Fruit fly (Drosophila melanogaster) whole organism, embryonic: ENCODE results near the gene CG32354.
A peak's percentile ranks its signal among the peaks of the same experiment; 100 is the strongest.

ENCODE experiments used
- Abd-B ChIP-seq: fragments of 200-800 bp; sonication (Bioruptor generic); optimal IDR thresholded peaks from 2 replicates; lab custom pipeline; 2018; ENCODE audit warnings: missing biosample characterization, mild to moderate bottlenecking, missing genetic modification characterization, moderate library complexity
- Aef1 ChIP-seq: fragments of 200-800 bp; sonication (Bioruptor generic); IDR thresholded peaks from 3 replicates; pipeline ENCODE4 v1.3.6; 2022; ENCODE audit warnings: missing biosample characterization, missing genetic modification characterization
- Asciz ChIP-seq: fragments of 200-800 bp; sonication (Bioruptor generic); optimal IDR thresholded peaks from 2 replicates; lab custom pipeline; 2017; ENCODE audit warnings: missing biosample characterization, mild to moderate bottlenecking, missing genetic modification characterization, missing genetic modification reagents
- BEAF-32 ChIP-seq: fragments of 200-800 bp; sonication (Bioruptor generic); optimal IDR thresholded peaks from 3 replicates; lab custom pipeline; 2017; ENCODE audit warnings: missing biosample characterization, missing genetic modification characterization, mild to moderate bottlenecking, moderate library complexity, missing genetic modification reagents
- CG11085 ChIP-seq: fragments of 200-800 bp; sonication (Bioruptor generic); IDR thresholded peaks from 2 replicates; pipeline ENCODE4 v1.3.6; 2022; ENCODE audit warnings: missing biosample characterization, missing genetic modification characterization
- CG11695 ChIP-seq: fragments of 200-800 bp; sonication (Bioruptor generic); IDR thresholded peaks from 3 replicates; pipeline ENCODE4 v1.3.6; 2022; ENCODE audit warnings: missing biosample characterization, missing genetic modification characterization
- CG12219 ChIP-seq: fragments of 200-800 bp; sonication (Bioruptor generic); optimal IDR thresholded peaks from 3 replicates; lab custom pipeline; 2018; ENCODE audit warnings: missing biosample characterization, mild to moderate bottlenecking, missing genetic modification characterization
- CG12391 ChIP-seq: fragments of 200-800 bp; sonication (Bioruptor generic); optimal IDR thresholded peaks from 3 replicates; lab custom pipeline; 2018; ENCODE audit warnings: missing biosample characterization, mild to moderate bottlenecking, missing genetic modification characterization, moderate library complexity
- CG13296 ChIP-seq: fragments of 200-800 bp; sonication (Bioruptor generic); optimal IDR thresholded peaks from 3 replicates; lab custom pipeline; 2018; ENCODE audit warnings: missing biosample characterization, mild to moderate bottlenecking, missing genetic modification characterization
- CG14050 ChIP-seq: fragments of 200-800 bp; sonication (Bioruptor generic); IDR thresholded peaks from 3 replicates; pipeline ENCODE4 v1.3.6; 2022; ENCODE audit warnings: missing biosample characterization, missing genetic modification characterization
- CG15011 ChIP-seq: fragments of 200-800 bp; sonication (Bioruptor generic); optimal IDR thresholded peaks from 3 replicates; lab custom pipeline; 2018; ENCODE audit warnings: missing biosample characterization, mild to moderate bottlenecking, missing genetic modification characterization
- CG17186 ChIP-seq: fragments of 200-800 bp; sonication (Bioruptor generic); optimal IDR thresholded peaks from 3 replicates; lab custom pipeline; 2017; ENCODE audit warnings: missing biosample characterization, missing genetic modification reagents, missing genetic modification characterization
- CG31441 ChIP-seq: fragments of 200-800 bp; sonication (Bioruptor generic); IDR thresholded peaks from 2 replicates; pipeline ENCODE4 v1.3.6; 2022; ENCODE audit warnings: missing biosample characterization, missing genetic modification characterization
- CG3995 ChIP-seq: fragments of 200-800 bp; sonication (Bioruptor generic); optimal IDR thresholded peaks from 3 replicates; lab custom pipeline; 2016; ENCODE audit warnings: missing biosample characterization, missing genetic modification characterization
- CG5180 ChIP-seq: fragments of 200-800 bp; sonication (Bioruptor generic); optimal IDR thresholded peaks from 3 replicates; lab custom pipeline; 2017; ENCODE audit warnings: missing biosample characterization, missing genetic modification characterization, mild to moderate bottlenecking, moderate library complexity, missing genetic modification reagents
- CG6175 ChIP-seq: fragments of 200-800 bp; sonication (Bioruptor generic); IDR thresholded peaks from 3 replicates; pipeline ENCODE4 v1.3.6; 2022; ENCODE audit warnings: missing biosample characterization, missing genetic modification characterization
- CG6654 ChIP-seq: fragments of 200-800 bp; sonication (Bioruptor generic); optimal IDR thresholded peaks from 2 replicates; lab custom pipeline; 2017; ENCODE audit warnings: missing biosample characterization, mild to moderate bottlenecking, missing genetic modification characterization
- CG6765 ChIP-seq: fragments of 200-800 bp; sonication (Bioruptor generic); optimal IDR thresholded peaks from 3 replicates; lab custom pipeline; 2017; ENCODE audit warnings: missing biosample characterization, mild to moderate bottlenecking, missing genetic modification characterization
- CG6854 ChIP-seq: fragments of 200-800 bp; sonication (Bioruptor generic); optimal IDR thresholded peaks from 3 replicates; lab custom pipeline; 2017; ENCODE audit warnings: missing biosample characterization, mild to moderate bottlenecking, missing genetic modification characterization
- CG8359 ChIP-seq: fragments of 200-800 bp; sonication (Bioruptor generic); optimal IDR thresholded peaks from 2 replicates; lab custom pipeline; 2017; ENCODE audit warnings: missing biosample characterization, mild to moderate bottlenecking, missing genetic modification characterization, borderline replicate concordance
- CG8765 ChIP-seq: fragments of 200-800 bp; sonication (Bioruptor generic); IDR thresholded peaks from 2 replicates; pipeline ENCODE4 v1.3.6; 2022; ENCODE audit warnings: missing biosample characterization, missing genetic modification characterization
- CG9876 ChIP-seq: fragments of 200-800 bp; sonication (Bioruptor generic); optimal IDR thresholded peaks from 2 replicates; lab custom pipeline; 2016; ENCODE audit warnings: missing biosample characterization, missing genetic modification characterization
- CG9932 ChIP-seq: fragments of 200-800 bp; sonication (Bioruptor generic); IDR thresholded peaks from 2 replicates; pipeline ENCODE4 v1.3.6; 2022; ENCODE audit warnings: missing biosample characterization, missing genetic modification characterization
- CoRest ChIP-seq: fragments of 200-800 bp; sonication (Bioruptor generic); optimal IDR thresholded peaks from 3 replicates; lab custom pipeline; 2018; ENCODE audit warnings: missing biosample characterization, mild to moderate bottlenecking, missing genetic modification characterization, moderate library complexity
- D ChIP-seq, 2 experiments: fragments of 200-800 bp in 1 of 2; fragments of >200 bp in 1 of 2; sonication (Bioruptor generic) in 1 of 2; optimal IDR thresholded peaks; 2 replicates in 1 of 2; 3 replicates in 1 of 2; lab custom pipeline; 2017; ENCODE audit warnings: mild to moderate bottlenecking in 1 of 2, missing biosample characterization in 1 of 2, missing genetic modification characterization in 1 of 2, missing genetic modification reagents in 1 of 2
- E2f2 ChIP-seq: fragments of 200-800 bp; sonication (Bioruptor generic); IDR thresholded peaks from 2 replicates; pipeline ENCODE4 v1.3.6; 2022; ENCODE audit warnings: missing biosample characterization, missing genetic modification characterization
- ERR ChIP-seq: fragments of 200-800 bp; sonication (Bioruptor generic); optimal IDR thresholded peaks from 2 replicates; lab custom pipeline; 2016; ENCODE audit warnings: missing biosample characterization, missing genetic modification characterization
- H2.0 ChIP-seq: fragments of 200-800 bp; sonication (Bioruptor generic); IDR thresholded peaks from 2 replicates; pipeline ENCODE4 v1.3.6; 2022; ENCODE audit warnings: missing biosample characterization, missing genetic modification characterization
- Hr78 ChIP-seq, 2 experiments: fragments of 200-800 bp in 1 of 2; fragments of >200 bp in 1 of 2; sonication (Bioruptor generic) in 1 of 2; optimal IDR thresholded peaks; 2 replicates each; lab custom pipeline; 2017 to 2019; ENCODE audit warnings: missing biosample characterization in 2 of 2, missing genetic modification characterization in 2 of 2, mild to moderate bottlenecking in 1 of 2, moderate library complexity in 1 of 2
- Med ChIP-seq: fragments of 200-800 bp; sonication (Bioruptor generic); peaks from one replicate; lab custom pipeline; 2016; ENCODE audit warnings: missing biosample characterization, missing genetic modification characterization, mild to moderate bottlenecking, inconsistent platforms, moderate library complexity
- Neu2 ChIP-seq: fragments of 200-800 bp; sonication (Bioruptor generic); optimal IDR thresholded peaks from 3 replicates; lab custom pipeline; 2016; ENCODE audit warnings: missing biosample characterization, missing genetic modification characterization, borderline replicate concordance
- Side ChIP-seq: fragments of 200-800 bp; sonication (Bioruptor generic); optimal IDR thresholded peaks from 2 replicates; lab custom pipeline; 2016; ENCODE audit warnings: missing biosample characterization, missing genetic modification characterization
- Sin3A ChIP-seq: fragments of >200 bp; optimal IDR thresholded peaks from 2 replicates; lab custom pipeline; 2018
- Sox100B ChIP-seq: fragments of 200-800 bp; sonication (Bioruptor generic); optimal IDR thresholded peaks from 3 replicates; lab custom pipeline; 2018; ENCODE audit warnings: missing biosample characterization, mild to moderate bottlenecking, missing genetic modification characterization
- ash1 ChIP-seq: fragments of 200-800 bp; sonication (Bioruptor generic); optimal IDR thresholded peaks from 2 replicates; lab custom pipeline; 2018; ENCODE audit warnings: missing biosample characterization, mild to moderate bottlenecking, missing genetic modification characterization
- cg ChIP-seq: fragments of 200-800 bp; sonication (Bioruptor generic); optimal IDR thresholded peaks from 3 replicates; lab custom pipeline; 2019; ENCODE audit warnings: missing biosample characterization, mild to moderate bottlenecking, missing genetic modification characterization, moderate library complexity
- dimm ChIP-seq: fragments of 200-800 bp; sonication (Bioruptor generic); IDR thresholded peaks from 2 replicates; pipeline ENCODE4 v1.3.6; 2022; ENCODE audit warnings: missing biosample characterization, missing genetic modification characterization
- dmrt99B ChIP-seq: fragments of 200-800 bp; sonication (Bioruptor generic); optimal IDR thresholded peaks from 2 replicates; lab custom pipeline; 2018; ENCODE audit warnings: missing biosample characterization, mild to moderate bottlenecking, missing genetic modification characterization, moderate library complexity
- dpn ChIP-seq, 2 experiments: fragments of 200-800 bp; sonication (Bioruptor generic); optimal IDR thresholded peaks; 3 replicates each; lab custom pipeline; 2016; ENCODE audit warnings: missing biosample characterization in 2 of 2, missing genetic modification characterization in 2 of 2
- fu2 ChIP-seq: fragments of 200-800 bp; sonication (Bioruptor generic); optimal IDR thresholded peaks from 2 replicates; lab custom pipeline; 2016; ENCODE audit warnings: missing biosample characterization, missing genetic modification characterization
- gcm ChIP-seq: fragments of 200-800 bp; sonication (Bioruptor generic); optimal IDR thresholded peaks from 2 replicates; lab custom pipeline; 2019; ENCODE audit warnings: missing biosample characterization, mild to moderate bottlenecking, missing genetic modification characterization, moderate library complexity
- ham ChIP-seq: fragments of 200-800 bp; sonication (Bioruptor generic); IDR thresholded peaks from 2 replicates; pipeline ENCODE4 v1.3.6; 2022; ENCODE audit warnings: missing biosample characterization, missing genetic modification characterization
- kah ChIP-seq: fragments of 200-800 bp; sonication (Bioruptor generic); optimal IDR thresholded peaks from 2 replicates; lab custom pipeline; 2018; ENCODE audit warnings: missing biosample characterization, mild to moderate bottlenecking, missing genetic modification characterization
- mam ChIP-seq: fragments of 200-800 bp; sonication (Bioruptor generic); optimal IDR thresholded peaks from 3 replicates; lab custom pipeline; 2016; ENCODE audit warnings: missing biosample characterization, missing genetic modification characterization
- p53 ChIP-seq: fragments of 200-800 bp; sonication (Bioruptor generic); optimal IDR thresholded peaks from 2 replicates; lab custom pipeline; 2016; ENCODE audit warnings: missing biosample characterization, missing genetic modification characterization
- phol ChIP-seq: fragments of 200-800 bp; sonication (Bioruptor generic); optimal IDR thresholded peaks from 3 replicates; lab custom pipeline; 2018; ENCODE audit warnings: missing biosample characterization, mild to moderate bottlenecking, missing genetic modification characterization, moderate library complexity
- ro ChIP-seq: fragments of 200-800 bp; sonication (Bioruptor generic); IDR thresholded peaks from 2 replicates; pipeline ENCODE4 v1.3.6; 2022; ENCODE audit warnings: missing biosample characterization, missing genetic modification characterization
- tin ChIP-seq: fragments of 200-800 bp; sonication (Bioruptor generic); optimal IDR thresholded peaks from 3 replicates; lab custom pipeline; 2016; ENCODE audit warnings: missing biosample characterization, missing genetic modification characterization
- vnd ChIP-seq: fragments of 200-800 bp; sonication (Bioruptor generic); IDR thresholded peaks from 3 replicates; pipeline ENCODE4 v1.3.6; 2022; ENCODE audit warnings: missing biosample characterization, missing genetic modification characterization; ENCODE audit not compliant: partially characterized antibody
- zf30C ChIP-seq: fragments of 200-800 bp; sonication (Bioruptor generic); optimal IDR thresholded peaks from 3 replicates; lab custom pipeline; 2018; ENCODE audit warnings: missing biosample characterization, mild to moderate bottlenecking, missing genetic modification characterization

The CG32354 gene

dm6 chr3L:8446050-8446781 lies 24.2 kb upstream of the CG32354 start (continued):
- TF ChIP-seq ERR (GFP tag; lab: Kevin White, UChicago) (peak; percentile 55), Aef1 (GFP tag; lab: Robert Waterston, UW) (no peak; the same call in 2 of the 3 replicates), Hr78 (GFP tag; optimal IDR thresholded peaks at IDR 0.05; lab: Kevin White, UChicago) (no peak), E2f2 (GFP tag; lab: Robert Waterston, UW) (peak; percentile 22; the same call in 1 of the 2 replicates), CG6854 (GFP tag; lab: Kevin White, UChicago) (peak; percentile 24), ham (no peak), CG5180 (peak; percentile 12), CG12391 (tag; lab: Kevin White, UChicago) (peak; percentile 54), ro (GFP tag; lab: Robert Waterston, UW) (no peak), CG3995 (GFP tag; lab: Kevin White, UChicago) (no peak), CG12219 (GFP tag; lab: Kevin White, UChicago) (peak; percentile 43), CG9876 (GFP tag; lab: Kevin White, UChicago) (no peak), zf30C (no peak), CG13296 (GFP tag; lab: Kevin White, UChicago) (peak; percentile 69), dpn (GFP tag; optimal IDR thresholded peaks at IDR 0.05; lab: Kevin White, UChicago) (peak; percentile 51 to 55), CG6654 (no peak), kah (GFP tag; lab: Kevin White, UChicago) (peak; percentile 27), BEAF-32 (no peak), mam (GFP tag; lab: Kevin White, UChicago) (peak; percentile 60), CoRest (tag; lab: Kevin White, UChicago) (peak; percentile 57), ash1 (GFP tag; lab: Kevin White, UChicago) (no peak), tin (GFP tag; lab: Kevin White, UChicago) (peak; percentile 14), CG9932 (peak; percentile 79), dmrt99B (tag; lab: Kevin White, UChicago) (peak; percentile 61), CG6175 (GFP tag; lab: Robert Waterston, UW) (no peak), phol (tag; lab: Kevin White, UChicago) (peak; percentile 30), Asciz (GFP tag; lab: Kevin White, UChicago) (peak; percentile 36), Side (GFP tag; lab: Kevin White, UChicago) (peak; percentile 26), CG31441 (GFP tag; lab: Robert Waterston, UW) (peak; percentile 38; the same call in 1 of the 2 replicates), Med (GFP tag; lab: Kevin White, UChicago) (peak; percentile 95), p53 (GFP tag; lab: Kevin White, UChicago) (no peak), CG11085 (no peak), D (optimal IDR thresholded peaks at IDR 0.05; lab: Kevin White, UChicago) (no peak), D (GFP tag; optimal IDR thresholded peaks at IDR 0.05; lab: Kevin White, UChicago) (no peak), fu2 (GFP tag; lab: Kevin White, UChicago) (no peak), H2.0 (GFP tag; lab: Robert Waterston, UW) (peak; percentile 47; the same call in 1 of the 2 replicates), CG17186 (GFP tag; lab: Kevin White, UChicago) (no peak), Sin3A (no peak), Sox100B (GFP tag; lab: Kevin White, UChicago) (peak; percentile 32)
- TF ChIP-seq, all 482 proteins: peak for 192

- TF ChIP-seq CG6765 (GFP tag; lab: Kevin White, UChicago) (peak; percentile 61), CG8765 (GFP tag; lab: Robert Waterston, UW) (no peak), CG14050 (GFP tag; lab: Robert Waterston, UW) (no peak), cg (GFP tag; lab: Kevin White, UChicago) (no peak), Abd-B (GFP tag; lab: Kevin White, UChicago) (no peak), dimm (GFP tag; lab: Robert Waterston, UW) (no peak; the same call in 1 of the 2 replicates), gcm (GFP tag; lab: Kevin White, UChicago) (no peak), vnd (GFP tag; lab: Robert Waterston, UW) (no peak), CoRest (tag; lab: Kevin White, UChicago) (peak; percentile 20), CG8359 (GFP tag; lab: Kevin White, UChicago) (peak; percentile 21), Neu2 (no peak), CG15011 (GFP tag; lab: Kevin White, UChicago) (no peak), CG11695 (GFP tag; lab: Robert Waterston, UW) (peak; percentile 71)
Measured at dm6 chr3L:8445027-8445426, 23.0 kb upstream of the CG32354 start.
